Worm (Caenorhabditis elegans): Measurements from ENCODE around the gene srw-43.

DNA sequence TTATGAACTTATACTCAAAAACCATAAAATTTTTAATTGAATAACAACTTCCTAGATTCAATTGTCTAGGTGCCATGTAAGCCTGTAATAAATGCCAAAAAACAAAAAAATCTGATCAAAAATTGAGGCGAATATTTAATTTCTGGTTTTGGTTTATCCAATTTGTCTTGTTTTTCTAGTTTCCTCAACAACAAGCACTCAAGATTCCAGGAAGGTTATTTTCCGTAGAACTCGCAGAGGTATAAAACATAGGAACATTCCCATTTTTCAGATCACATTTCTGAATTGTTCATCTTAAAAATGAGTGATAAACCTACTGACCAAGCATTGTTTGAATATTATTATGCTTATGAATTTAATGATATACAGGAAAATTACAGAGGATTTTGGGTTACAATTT lies 11.4 kb downstream of the srw-43 start, which contains the start of gene srw-41:
- TF ChIP-seq sox-4 (tag; optimal IDR thresholded peaks at IDR 0.05) (no peak), jun-1 (tag; optimal IDR thresholded peaks at IDR 0.05) (no peak), zag-1 (tag; optimal IDR thresholded peaks at IDR 0.05) (no peak), nhr-76 (tag; optimal IDR thresholded peaks at IDR 0.05) (no peak), elt-2 (tag; optimal IDR thresholded peaks at IDR 0.05) (no peak), egl-27 (tag; optimal IDR thresholded peaks at IDR 0.05) (no peak), ama-1 (optimal IDR thresholded peaks at IDR 0.05) (no peak), blmp-1 (tag; optimal IDR thresholded peaks at IDR 0.05) (no peak), unc-62 (GFP tag; optimal IDR thresholded peaks at IDR 0.05) (no peak), fos-1 (tag; optimal IDR thresholded peaks at IDR 0.05) (no peak)

All from whole organism, L1 larva.